Worm (Caenorhabditis elegans) whole organism, L3 larva: ENCODE measurements around the gene tat-3.

Source experiments
- ZK546.5 ChIP-seq: sonication (generic microtip); optimal IDR thresholded peaks from 2 replicates; lab custom pipeline; 2017; ENCODE audit warnings: missing biosample characterization, missing genetic modification characterization
- aly-2 ChIP-seq: fragments of 150-350 bp; optimal IDR thresholded peaks from 2 replicates; lab custom pipeline; 2014; ENCODE audit warnings: missing biosample characterization, missing genetic modification characterization
- ama-1 ChIP-seq: fragments of 150-350 bp; optimal IDR thresholded peaks from 2 replicates; lab custom pipeline; 2018
- ceh-16 ChIP-seq: sonication (generic microtip); optimal IDR thresholded peaks from 2 replicates; lab custom pipeline; 2017; ENCODE audit warnings: missing biosample characterization, missing genetic modification characterization
- ceh-82 ChIP-seq: fragments of 150-350 bp; optimal IDR thresholded peaks from 2 replicates; lab custom pipeline; 2014; ENCODE audit warnings: missing biosample characterization, missing genetic modification characterization
- ceh-9 ChIP-seq: sonication (generic microtip); optimal IDR thresholded peaks from 2 replicates; lab custom pipeline; 2018; ENCODE audit warnings: missing biosample characterization, missing genetic modification characterization
- daf-12 ChIP-seq: fragments of 150-350 bp; optimal IDR thresholded peaks from 2 replicates; lab custom pipeline; 2014; ENCODE audit warnings: missing biosample characterization, missing genetic modification reagents, missing genetic modification characterization
- egl-27 ChIP-seq: sonication (generic microtip); optimal IDR thresholded peaks from 4 replicates; lab custom pipeline; 2017; ENCODE audit warnings: missing biosample characterization, missing genetic modification reagents, missing genetic modification characterization
- egl-5 ChIP-seq: fragments of 150-350 bp; optimal IDR thresholded peaks from 2 replicates; lab custom pipeline; 2017; ENCODE audit warnings: missing biosample characterization, missing genetic modification reagents, missing genetic modification characterization, inconsistent platforms
- elt-1 ChIP-seq: fragments of 150-350 bp; optimal IDR thresholded peaks from 2 replicates; lab custom pipeline; 2014; ENCODE audit warnings: missing biosample characterization, missing genetic modification characterization
- elt-2 ChIP-seq: sonication (generic microtip); optimal IDR thresholded peaks from 2 replicates; lab custom pipeline; 2016; ENCODE audit warnings: missing genetic modification reagents, mild to moderate bottlenecking, missing genetic modification characterization, missing compliant biosample characterization
- elt-3 ChIP-seq, 3 experiments: fragments of 150-350 bp in 1 of 3; sonication (generic microtip) in 2 of 3; optimal IDR thresholded peaks; 2 replicates in 2 of 3; 4 replicates in 1 of 3; lab custom pipeline; 2014 to 2017; ENCODE audit warnings: missing biosample characterization in 3 of 3, missing genetic modification characterization in 3 of 3
- eor-1 ChIP-seq, 2 experiments: fragments of 150-350 bp; optimal IDR thresholded peaks; 2 replicates each; lab custom pipeline; 2014 to 2018; ENCODE audit warnings: missing biosample characterization in 2 of 2, missing genetic modification characterization in 2 of 2
- fkh-2 ChIP-seq: fragments of 150-350 bp; optimal IDR thresholded peaks from 2 replicates; lab custom pipeline; 2014; ENCODE audit warnings: missing biosample characterization, missing genetic modification reagents, missing genetic modification characterization
- fos-1 ChIP-seq: fragments of 150-350 bp; optimal IDR thresholded peaks from 2 replicates; lab custom pipeline; 2014; ENCODE audit warnings: missing biosample characterization, missing genetic modification characterization
- hmg-11 ChIP-seq: sonication (generic microtip); optimal IDR thresholded peaks from 2 replicates; lab custom pipeline; 2016; ENCODE audit warnings: missing genetic modification characterization, missing compliant biosample characterization
- jun-1 ChIP-seq: fragments of 150-350 bp; optimal IDR thresholded peaks from 2 replicates; lab custom pipeline; 2014; ENCODE audit warnings: missing biosample characterization, missing genetic modification reagents, missing genetic modification characterization
- lin-15B ChIP-seq: fragments of 150-350 bp; optimal IDR thresholded peaks from 2 replicates; lab custom pipeline; 2014; ENCODE audit warnings: missing biosample characterization, missing genetic modification characterization
- lin-39 ChIP-seq: fragments of 150-350 bp; optimal IDR thresholded peaks from 2 replicates; lab custom pipeline; 2018; ENCODE audit warnings: missing biosample characterization, missing genetic modification reagents, missing genetic modification characterization
- mml-1 ChIP-seq: fragments of 150-350 bp; sonication (generic microtip); optimal IDR thresholded peaks from 3 replicates; lab custom pipeline; 2014; ENCODE audit warnings: missing biosample characterization, missing genetic modification characterization
- nfya-1 ChIP-seq: sonication (generic microtip); optimal IDR thresholded peaks from 2 replicates; lab custom pipeline; 2017; ENCODE audit warnings: missing genetic modification characterization, mild to moderate bottlenecking, missing compliant biosample characterization, antibody characterized with exemption, moderate library complexity; ENCODE audit not compliant: insufficient read depth
- nhr-12 ChIP-seq: fragments of 150-350 bp; optimal IDR thresholded peaks from 2 replicates; lab custom pipeline; 2014; ENCODE audit warnings: missing biosample characterization, missing genetic modification characterization
- nhr-23 ChIP-seq: fragments of 150-350 bp; optimal IDR thresholded peaks from 2 replicates; lab custom pipeline; 2014; ENCODE audit warnings: missing biosample characterization, missing genetic modification reagents, missing genetic modification characterization
- nhr-25 ChIP-seq: sonication (generic microtip); optimal IDR thresholded peaks from 2 replicates; lab custom pipeline; 2017; ENCODE audit warnings: missing biosample characterization, missing genetic modification characterization
- nhr-28 ChIP-seq: fragments of 150-350 bp; optimal IDR thresholded peaks from 2 replicates; lab custom pipeline; 2014; ENCODE audit warnings: missing biosample characterization, missing genetic modification characterization
- nhr-43 ChIP-seq: sonication (generic microtip); optimal IDR thresholded peaks from 2 replicates; lab custom pipeline; 2016; ENCODE audit warnings: mild to moderate bottlenecking, missing genetic modification characterization, missing compliant biosample characterization; ENCODE audit not compliant: poor library complexity, severe bottlenecking
- nhr-76 ChIP-seq: fragments of 150-350 bp; sonication (generic microtip); optimal IDR thresholded peaks from 5 replicates; lab custom pipeline; 2014; ENCODE audit warnings: missing biosample characterization, missing genetic modification characterization
- nhr-77 ChIP-seq: fragments of 150-350 bp; optimal IDR thresholded peaks from 2 replicates; lab custom pipeline; 2014; ENCODE audit warnings: missing biosample characterization, missing genetic modification characterization
- pha-4 ChIP-seq: fragments of 150-350 bp; optimal IDR thresholded peaks from 2 replicates; lab custom pipeline; 2014; ENCODE audit warnings: missing biosample characterization, missing genetic modification reagents, missing genetic modification characterization
- pqm-1 ChIP-seq: fragments of 150-350 bp; optimal IDR thresholded peaks from 2 replicates; lab custom pipeline; 2017; ENCODE audit warnings: missing biosample characterization, missing genetic modification characterization, inconsistent platforms
- skn-1 ChIP-seq: fragments of 150-350 bp; optimal IDR thresholded peaks from 2 replicates; lab custom pipeline; 2014; ENCODE audit warnings: missing biosample characterization, missing genetic modification characterization
- tbx-2 ChIP-seq: sonication (generic microtip); optimal IDR thresholded peaks from 2 replicates; lab custom pipeline; 2016; ENCODE audit warnings: mild to moderate bottlenecking, missing genetic modification characterization, missing compliant biosample characterization
- unc-39 ChIP-seq: sonication (generic microtip); optimal IDR thresholded peaks from 4 replicates; lab custom pipeline; 2017; ENCODE audit warnings: missing biosample characterization, missing genetic modification characterization
- unc-62 ChIP-seq: fragments of 150-350 bp; sonication (generic microtip); optimal IDR thresholded peaks from 4 replicates; lab custom pipeline; 2014; ENCODE audit warnings: missing biosample characterization, missing genetic modification reagents, missing genetic modification characterization
- zag-1 ChIP-seq: fragments of 150-350 bp; optimal IDR thresholded peaks from 2 replicates; lab custom pipeline; 2014; ENCODE audit warnings: missing biosample characterization, missing genetic modification characterization
- ztf-11 ChIP-seq: fragments of 150-350 bp; optimal IDR thresholded peaks from 2 replicates; lab custom pipeline; 2014; ENCODE audit warnings: missing biosample characterization, missing genetic modification characterization
- ztf-4 ChIP-seq: fragments of 150-350 bp; optimal IDR thresholded peaks from 2 replicates; lab custom pipeline; 2014; ENCODE audit warnings: missing biosample characterization, missing genetic modification characterization

tat-3 gene

DNA sequence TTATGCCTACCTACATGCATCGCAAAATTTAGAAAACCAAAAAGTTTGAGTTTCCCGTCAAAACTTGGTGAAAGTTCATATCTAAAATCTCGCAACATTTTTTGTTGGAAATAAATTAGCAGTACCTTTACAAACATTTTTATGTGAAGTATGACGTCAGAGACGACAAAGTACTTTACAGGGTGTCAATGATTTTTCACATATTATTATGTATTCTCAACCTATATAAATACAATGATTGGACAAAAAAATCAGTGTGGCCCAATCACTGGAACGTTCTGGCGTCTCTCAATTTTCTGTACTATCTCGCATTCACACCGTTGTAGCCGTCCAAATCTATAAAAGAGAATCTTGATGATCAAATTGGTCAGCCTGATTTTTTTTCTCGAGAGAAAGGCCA, 36.2 kb downstream of the tat-3 start, which contains the start of the genes Y39A1A.18 and fmo-3:
Gene Y39A1A.18 (minus strand): TSS at position 192 of the 400 bp plus-strand sequence.
Gene fmo-3 (plus strand): TSS at position 388 of the 400 bp plus-strand sequence.
- TF ChIP-seq nhr-76 (tag; lab: Kevin White, UChicago) (no peak), ZK546.5 (tag; lab: Kevin White, UChicago) (no peak), egl-5 (tag; lab: Kevin White, UChicago) (no peak), ztf-4 (tag; lab: Kevin White, UChicago) (no peak), zag-1 (tag; lab: Kevin White, UChicago) (no peak), nhr-28 (no peak), hmg-11 (tag; lab: Kevin White, UChicago) (no peak), tbx-2 (tag; lab: Kevin White, UChicago) (no peak), skn-1 (tag; lab: Kevin White, UChicago) (no peak), eor-1 (tag; optimal IDR thresholded peaks at IDR 0.05; lab: Kevin White, UChicago) (no peak), unc-39 (tag; lab: Kevin White, UChicago) (no peak), ztf-11 (tag; lab: Kevin White, UChicago) (no peak), jun-1 (tag; lab: Kevin White, UChicago) (no peak), ceh-9 (tag; lab: Kevin White, UChicago) (no peak), aly-2 (tag; lab: Kevin White, UChicago) (no peak), elt-2 (tag; lab: Kevin White, UChicago) (no peak), lin-15B (tag; lab: Kevin White, UChicago) (no peak), lin-39 (tag; lab: Kevin White, UChicago) (no peak), nhr-23 (tag; lab: Kevin White, UChicago) (no peak), fos-1 (tag; lab: Kevin White, UChicago) (no peak)

ce11 chrIII:10691019-10691418, 39.5 kb downstream of the tat-3 start, which contains the start of gene Y39A1A.17:
TSS of gene Y39A1A.17 (minus strand) at chrIII:10691119.
- no peak for TF ChIP-seq fos-1 (tag; lab: Kevin White, UChicago)
- TF ChIP-seq tbx-2 (tag; lab: Kevin White, UChicago): no peak
- no peak for TF ChIP-seq egl-5 (tag; lab: Kevin White, UChicago)
- TF ChIP-seq, all 47 proteins: peak for 0

ce11 chrIII:10689057-10689456, 41.4 kb downstream of the tat-3 start, which contains the start of gene Y39A1A.31:
TSS of gene Y39A1A.31 (minus strand) at chrIII:10689157.
- TF ChIP-seq fkh-2 (tag; lab: Kevin White, UChicago): no peak
- no peak for TF ChIP-seq skn-1 (tag; lab: Kevin White, UChicago)
- no peak for TF ChIP-seq nhr-28
- no peak for TF ChIP-seq elt-3 (tag; optimal IDR thresholded peaks at IDR 0.05; lab: Kevin White, UChicago)
- TF ChIP-seq ama-1 (lab: Kevin White, UChicago): no peak
- no peak for TF ChIP-seq nhr-43 (tag; lab: Kevin White, UChicago)
- no peak for TF ChIP-seq elt-1 (tag; lab: Kevin White, UChicago)
- TF ChIP-seq jun-1 (tag; lab: Kevin White, UChicago): no peak
- no peak for TF ChIP-seq mml-1 (tag; lab: Kevin White, UChicago)
- no peak for TF ChIP-seq ceh-9 (tag; lab: Kevin White, UChicago)
- no peak for TF ChIP-seq ztf-4 (tag; lab: Kevin White, UChicago)
- no peak for TF ChIP-seq pha-4 (tag; lab: Kevin White, UChicago)
- no peak for TF ChIP-seq nhr-12 (tag; lab: Kevin White, UChicago)
- no peak for TF ChIP-seq nhr-23 (tag; lab: Kevin White, UChicago)
- TF ChIP-seq pqm-1: no peak
- no peak for TF ChIP-seq nfya-1 (tag; lab: Kevin White, UChicago)
- no peak for TF ChIP-seq nhr-25 (tag; lab: Kevin White, UChicago)
- no peak for TF ChIP-seq egl-27 (tag; lab: Kevin White, UChicago)
- TF ChIP-seq hmg-11 (tag; lab: Kevin White, UChicago): no peak
- TF ChIP-seq elt-2 (tag; lab: Kevin White, UChicago): no peak
- TF ChIP-seq, all 47 proteins: peak for 0

ce11 chrIII:10678971-10679370, 51.5 kb downstream of the tat-3 start, which contains the start of gene Y39A1A.16:
TSS of gene Y39A1A.16 (plus strand) at chrIII:10679271.
- TF ChIP-seq eor-1 (tag; optimal IDR thresholded peaks at IDR 0.05; lab: Kevin White, UChicago) (no peak), daf-12 (tag; lab: Kevin White, UChicago) (no peak), fos-1 (tag; lab: Kevin White, UChicago) (no peak), unc-62 (GFP tag; lab: Kevin White, UChicago) (no peak), ceh-16 (tag; lab: Kevin White, UChicago) (no peak), ztf-4 (tag; lab: Kevin White, UChicago) (no peak), ZK546.5 (tag; lab: Kevin White, UChicago) (no peak), nhr-43 (tag; lab: Kevin White, UChicago) (no peak), ceh-82 (tag; lab: Kevin White, UChicago) (no peak), nhr-77 (tag; lab: Kevin White, UChicago) (no peak), jun-1 (tag; lab: Kevin White, UChicago) (no peak), elt-1 (tag; lab: Kevin White, UChicago) (no peak)
